Worm (Caenorhabditis elegans): ENCODE data around the gene Y6G8.5.

DNA sequence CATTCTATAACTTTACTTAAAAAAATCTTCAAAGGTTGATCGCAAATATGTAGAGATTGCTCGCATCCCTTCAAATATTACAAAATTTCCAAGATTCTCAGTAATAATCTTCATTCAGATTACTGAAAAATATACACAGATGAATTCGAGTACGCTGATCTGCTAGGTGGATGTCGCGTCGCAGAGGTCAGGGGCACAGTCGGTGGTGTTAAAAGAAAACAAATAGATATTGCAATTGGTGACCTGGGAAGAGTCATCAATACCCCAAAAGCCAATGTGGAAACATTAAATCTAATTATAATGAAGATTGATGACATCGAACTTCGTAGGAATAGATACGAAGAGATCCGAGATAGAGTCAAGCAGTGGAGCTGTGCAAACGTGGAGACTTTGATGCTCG, 13.1 kb upstream of the Y6G8.5 start, which contains the start of gene F57G4.10:
- TF ChIP-seq aly-2 (tag; optimal IDR thresholded peaks at IDR 0.05): no peak
- TF ChIP-seq lsy-2 (tag; optimal IDR thresholded peaks at IDR 0.05): no peak
- no peak for TF ChIP-seq lir-3 (tag; optimal IDR thresholded peaks at IDR 0.05; ENCODE audit: poor library complexity)
- TF ChIP-seq grh-1 (GFP tag; IDR thresholded peaks at IDR 0.05): no peak
- no peak for TF ChIP-seq nhr-237 (tag; optimal IDR thresholded peaks at IDR 0.05)
- TF ChIP-seq ztf-11 (tag; optimal IDR thresholded peaks at IDR 0.05): no peak
- TF ChIP-seq sptf-1 (tag; optimal IDR thresholded peaks at IDR 0.05): no peak
- TF ChIP-seq fkh-8 (tag; optimal IDR thresholded peaks at IDR 0.05): no peak
- TF ChIP-seq nhr-28 (tag; optimal IDR thresholded peaks at IDR 0.05): no peak
- TF ChIP-seq swsn-7 (tag; optimal IDR thresholded peaks at IDR 0.05): no peak
- TF ChIP-seq jun-1 (tag; optimal IDR thresholded peaks at IDR 0.05): no peak
- TF ChIP-seq snpc-4 (tag; optimal IDR thresholded peaks at IDR 0.05): no peak

Measured in whole organism, L1 larva.